Fruit fly (Drosophila melanogaster) whole organism: ENCODE data around the gene CG18258.

Source experiments
- CG8478 ChIP-seq: fragments of >200 bp; optimal IDR thresholded peaks from 2 replicates; lab custom pipeline; 2018; ENCODE audit warnings: inconsistent platforms
- Dll ChIP-seq: fragments of >200 bp; optimal IDR thresholded peaks from 2 replicates; lab custom pipeline; 2017
- EcR ChIP-seq, 2 experiments: fragments of >200 bp; optimal IDR thresholded peaks; 2 replicates each; lab custom pipeline; 2017; ENCODE audit warnings: missing biosample characterization in 2 of 2, missing genetic modification characterization in 2 of 2, missing genetic modification reagents in 2 of 2
- pan ChIP-seq: fragments of >200 bp; optimal IDR thresholded peaks from 2 replicates; lab custom pipeline; 2017
- psq ChIP-seq: fragments of >200 bp; optimal IDR thresholded peaks from 2 replicates; lab custom pipeline; 2017
- usp ChIP-seq: fragments of >200 bp; optimal IDR thresholded peaks from 2 replicates; lab custom pipeline; 2017; ENCODE audit warnings: missing biosample characterization, missing genetic modification characterization, mixed read lengths

DNA sequence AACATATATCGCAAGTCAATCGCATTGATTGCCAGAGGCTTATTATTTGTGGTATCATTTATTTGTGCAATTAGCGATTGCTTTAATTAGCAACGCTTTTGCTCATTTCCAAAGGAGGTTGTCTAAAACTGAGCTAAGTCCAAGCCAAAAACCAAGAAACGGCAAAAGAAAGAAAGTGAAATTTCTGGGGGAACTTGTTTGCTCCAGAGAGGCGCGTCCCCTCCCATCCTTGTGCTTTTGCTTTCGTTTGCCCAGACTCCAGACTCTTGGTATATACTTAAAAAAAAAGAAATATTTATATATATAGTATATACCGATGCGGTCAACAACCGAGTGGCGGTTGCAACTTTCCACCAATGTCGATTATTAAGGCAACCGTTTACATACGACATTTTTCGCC lies 42.0 kb downstream of the CG18258 start:
- TF ChIP-seq usp (GFP tag; lab: Kevin White, UChicago) (no peak), EcR (GFP tag; optimal IDR thresholded peaks at IDR 0.05; lab: Kevin White, UChicago) (no peak), Dll (lab: Kevin White, UChicago) (no peak), CG8478 (lab: Kevin White, UChicago) (no peak), pan (lab: Kevin White, UChicago) (no peak), psq (lab: Kevin White, UChicago) (no peak)
